Worm (Caenorhabditis elegans) whole organism, young adult: ENCODE data around the gene mog-1.

Experiments used
- B0019.2 ChIP-seq: fragments of 200-800 bp; sonication (Bioruptor generic); conservative IDR thresholded peaks from 2 replicates; pipeline ENCODE4 v1.3.6; 2022; ENCODE audit warnings: missing genetic modification reagents, missing genetic modification characterization, missing compliant biosample characterization
- B0261.1 ChIP-seq: sonication (generic microtip); optimal IDR thresholded peaks from 2 replicates; lab custom pipeline; 2016; ENCODE audit warnings: mild to moderate bottlenecking, missing genetic modification characterization, moderate library complexity, missing compliant biosample characterization
- F22D6.2 ChIP-seq: sonication (generic microtip); optimal IDR thresholded peaks from 2 replicates; lab custom pipeline; 2016; ENCODE audit warnings: mild to moderate bottlenecking, missing genetic modification characterization, missing compliant biosample characterization
- F57C9.4 ChIP-seq: sonication (generic microtip); optimal IDR thresholded peaks from 2 replicates; lab custom pipeline; 2017; ENCODE audit warnings: mild to moderate bottlenecking, missing genetic modification characterization, missing compliant biosample characterization
- Y53G8AR.9 ChIP-seq: fragments of 200-800 bp; sonication (Bioruptor generic); conservative IDR thresholded peaks from 2 replicates; pipeline ENCODE4 v1.3.6; 2022; ENCODE audit warnings: missing genetic modification reagents, missing genetic modification characterization, missing compliant biosample characterization
- Y79H2A.3 ChIP-seq: fragments of 200-800 bp; sonication (Bioruptor generic); conservative IDR thresholded peaks from 2 replicates; pipeline ENCODE4 v1.3.6; 2022; ENCODE audit warnings: missing genetic modification reagents, missing genetic modification characterization, missing compliant biosample characterization
- atf-7 ChIP-seq: sonication (generic microtip); optimal IDR thresholded peaks from 2 replicates; lab custom pipeline; 2017; ENCODE audit warnings: mild to moderate bottlenecking, missing genetic modification characterization, missing compliant biosample characterization
- attf-6 ChIP-seq: fragments of 200-800 bp; sonication (Bioruptor generic); IDR thresholded peaks from 2 replicates; pipeline ENCODE4 v1.3.6; 2022; ENCODE audit warnings: missing genetic modification reagents, missing genetic modification characterization, missing compliant biosample characterization
- cebp-1 ChIP-seq, 2 experiments: fragments of 200-800 bp in 1 of 2; sonication (Bioruptor generic) in 1 of 2; sonication (generic microtip) in 1 of 2; IDR thresholded peaks in 1 of 2; optimal IDR thresholded peaks in 1 of 2; 2 replicates each; pipeline versions ENCODE4 v1.3.6 to Lab custom; 2017 to 2022; ENCODE audit warnings: missing compliant biosample characterization in 2 of 2, missing genetic modification characterization in 2 of 2, mild to moderate bottlenecking in 1 of 2, missing genetic modification reagents in 1 of 2, moderate library complexity in 1 of 2
- ceh-27 ChIP-seq: fragments of 200-800 bp; sonication (Bioruptor generic); optimal IDR thresholded peaks from 2 replicates; lab custom pipeline; 2018; ENCODE audit warnings: mild to moderate bottlenecking, missing genetic modification characterization, moderate library complexity, missing compliant biosample characterization
- chd-7 ChIP-seq: sonication (generic microtip); optimal IDR thresholded peaks from 2 replicates; lab custom pipeline; 2016; ENCODE audit warnings: mild to moderate bottlenecking, missing genetic modification characterization, moderate library complexity, missing compliant biosample characterization
- efl-1 ChIP-seq: fragments of 150-350 bp; optimal IDR thresholded peaks from 2 replicates; lab custom pipeline; 2014; ENCODE audit warnings: missing biosample characterization, missing genetic modification reagents, missing genetic modification characterization
- egl-18 ChIP-seq: fragments of 200-800 bp; sonication (Bioruptor generic); IDR thresholded peaks from 2 replicates; pipeline ENCODE4 v1.3.6; 2022; ENCODE audit warnings: missing genetic modification reagents, missing genetic modification characterization, missing compliant biosample characterization
- gei-17 ChIP-seq: fragments of 200-800 bp; sonication (Bioruptor generic); optimal IDR thresholded peaks from 2 replicates; lab custom pipeline; 2018; ENCODE audit warnings: mild to moderate bottlenecking, missing genetic modification characterization, missing compliant biosample characterization
- hmg-20 ChIP-seq: fragments of 200-800 bp; sonication (Bioruptor generic); IDR thresholded peaks from 2 replicates; pipeline ENCODE4 v1.3.6; 2022; ENCODE audit warnings: missing genetic modification reagents, missing genetic modification characterization, missing compliant biosample characterization
- hrde-1 ChIP-seq: sonication (generic microtip); optimal IDR thresholded peaks from 2 replicates; lab custom pipeline; 2016; ENCODE audit warnings: missing genetic modification characterization, mild to moderate bottlenecking, missing compliant biosample characterization, moderate library complexity, missing genotype, missing genetic modification reagents, borderline replicate concordance
- lag-1 ChIP-seq: fragments of 200-800 bp; sonication (Bioruptor generic); IDR thresholded peaks from 2 replicates; pipeline ENCODE4 v1.3.6; 2022; ENCODE audit warnings: missing genetic modification reagents, missing genetic modification characterization, missing compliant biosample characterization
- let-607 ChIP-seq, 2 experiments: fragments of 200-800 bp in 1 of 2; sonication (Bioruptor generic) in 1 of 2; sonication (generic microtip) in 1 of 2; optimal IDR thresholded peaks; 2 replicates each; lab custom pipeline; 2016 to 2018; ENCODE audit warnings: mild to moderate bottlenecking in 2 of 2, missing compliant biosample characterization in 2 of 2, missing genetic modification characterization in 2 of 2, moderate library complexity in 2 of 2, missing genotype in 1 of 2
- lin-40 ChIP-seq: sonication (generic microtip); optimal IDR thresholded peaks from 2 replicates; lab custom pipeline; 2016; ENCODE audit warnings: missing genetic modification characterization, mild to moderate bottlenecking, missing compliant biosample characterization, missing genotype, missing genetic modification reagents
- madf-6 ChIP-seq: fragments of 200-800 bp; sonication (Bioruptor generic); IDR thresholded peaks from 2 replicates; pipeline ENCODE4 v1.3.6; 2022; ENCODE audit warnings: missing genetic modification reagents, missing genetic modification characterization, missing compliant biosample characterization
- mel-28 ChIP-seq: sonication (generic microtip); optimal IDR thresholded peaks from 2 replicates; lab custom pipeline; 2016; ENCODE audit warnings: borderline replicate concordance, mild to moderate bottlenecking, missing genetic modification characterization, missing compliant biosample characterization
- nfya-1 ChIP-seq: sonication (generic microtip); optimal IDR thresholded peaks from 2 replicates; lab custom pipeline; 2017; ENCODE audit warnings: antibody characterized with exemption, missing compliant biosample characterization, missing genetic modification characterization, borderline replicate concordance; ENCODE audit not compliant: insufficient read depth
- nfyb-1 ChIP-seq: fragments of 200-800 bp; sonication (Bioruptor generic); IDR thresholded peaks from 2 replicates; pipeline ENCODE4 v1.3.6; 2022; ENCODE audit warnings: missing genetic modification reagents, missing genetic modification characterization, missing compliant biosample characterization
- nhr-120 ChIP-seq: fragments of 200-800 bp; sonication (Bioruptor generic); IDR thresholded peaks from 2 replicates; pipeline ENCODE4 v1.3.6; 2022; ENCODE audit warnings: missing genetic modification characterization, missing compliant biosample characterization
- nhr-179 ChIP-seq: sonication (generic microtip); optimal IDR thresholded peaks from 2 replicates; lab custom pipeline; 2016; ENCODE audit warnings: mild to moderate bottlenecking, missing genetic modification characterization, missing compliant biosample characterization
- nhr-90 ChIP-seq: sonication (generic microtip); optimal IDR thresholded peaks from 2 replicates; lab custom pipeline; 2016; ENCODE audit warnings: missing genotype, mild to moderate bottlenecking, missing genetic modification characterization, missing compliant biosample characterization
- pha-4 ChIP-seq: fragments of 150-350 bp; sonication (generic microtip); optimal IDR thresholded peaks from 2 replicates; lab custom pipeline; 2014; ENCODE audit warnings: missing biosample characterization, missing genetic modification reagents, missing genetic modification characterization
- rpc-1 ChIP-seq, 2 experiments: fragments of 150-350 bp in 1 of 2; sonication (generic microtip) in 1 of 2; optimal IDR thresholded peaks; 2 replicates each; lab custom pipeline; 2014 to 2018; ENCODE audit warnings: missing biosample characterization in 1 of 2, missing genetic modification characterization in 1 of 2, missing genetic modification reagents in 1 of 2, missing genotype in 1 of 2
- sptf-2 ChIP-seq: fragments of 200-800 bp; sonication (Bioruptor generic); optimal IDR thresholded peaks from 2 replicates; lab custom pipeline; 2018; ENCODE audit warnings: mild to moderate bottlenecking, missing genetic modification characterization, missing compliant biosample characterization
- tlf-1 ChIP-seq: fragments of 200-800 bp; sonication (Bioruptor generic); optimal IDR thresholded peaks from 2 replicates; lab custom pipeline; 2018; ENCODE audit warnings: mild to moderate bottlenecking, missing genetic modification characterization, missing compliant biosample characterization
- unc-62 ChIP-seq: fragments of 150-350 bp; optimal IDR thresholded peaks from 2 replicates; lab custom pipeline; 2014; ENCODE audit warnings: missing biosample characterization, missing genetic modification reagents, missing genetic modification characterization
- zfh-2 ChIP-seq: fragments of 200-800 bp; sonication (Bioruptor generic); conservative IDR thresholded peaks from 2 replicates; pipeline ENCODE4 v1.3.6; 2022; ENCODE audit warnings: missing genetic modification reagents, missing genetic modification characterization, missing compliant biosample characterization
- zim-3 ChIP-seq: sonication (generic microtip); optimal IDR thresholded peaks from 2 replicates; lab custom pipeline; 2017; ENCODE audit warnings: mild to moderate bottlenecking, missing genetic modification characterization, moderate library complexity, missing compliant biosample characterization

mog-1 gene

ce11 chrIII:9969371-9969770 lies 13.4 kb upstream of the mog-1 start:
- no peak for TF ChIP-seq B0261.1 (tag; lab: Kevin White, UChicago)
- no peak for TF ChIP-seq B0019.2 (GFP tag; lab: Robert Waterston, UW)
- TF ChIP-seq ceh-27 (GFP tag; lab: Kevin White, UChicago): no peak
- no peak for TF ChIP-seq efl-1 (GFP tag; lab: Kevin White, UChicago)
- no peak for TF ChIP-seq nhr-120 (GFP tag; lab: Robert Waterston, UW)
- no peak for TF ChIP-seq egl-18 (GFP tag; lab: Robert Waterston, UW)
- TF ChIP-seq lin-40 (tag; lab: Kevin White, UChicago): no peak
- TF ChIP-seq zfh-2: no peak

- TF ChIP-seq madf-6 (no peak), unc-62 (GFP tag; lab: Kevin White, UChicago) (peak; percentile 72), Y79H2A.3 (GFP tag; lab: Robert Waterston, UW) (no peak)
Observed at ce11 chrIII:9965444-9965843, 9.4 kb upstream of the mog-1 start.

- no peak for TF ChIP-seq sptf-2 (GFP tag; lab: Kevin White, UChicago)
- TF ChIP-seq nhr-179: no peak
- no peak for TF ChIP-seq F57C9.4 (tag; lab: Kevin White, UChicago)
- TF ChIP-seq nfya-1: no peak
- TF ChIP-seq gei-17: no peak
- TF ChIP-seq zim-3 (tag; lab: Kevin White, UChicago): no peak
- TF ChIP-seq attf-6 (GFP tag; lab: Robert Waterston, UW): no peak
- TF ChIP-seq chd-7 (tag; lab: Kevin White, UChicago): no peak
- no peak for TF ChIP-seq rpc-1 (optimal IDR thresholded peaks at IDR 0.05; lab: Kevin White, UChicago)
- no peak for TF ChIP-seq rpc-1 (tag; optimal IDR thresholded peaks at IDR 0.05; lab: Kevin White, UChicago)
- no peak for TF ChIP-seq nhr-90 (tag; lab: Kevin White, UChicago)
- TF ChIP-seq cebp-1 (GFP tag; IDR thresholded peaks at IDR 0.05; lab: Robert Waterston, UW): no peak
- no peak for TF ChIP-seq cebp-1 (tag; optimal IDR thresholded peaks at IDR 0.05; lab: Kevin White, UChicago)
- TF ChIP-seq B0019.2 (GFP tag; lab: Robert Waterston, UW): no peak
- TF ChIP-seq let-607 (tag; optimal IDR thresholded peaks at IDR 0.05; lab: Kevin White, UChicago): no peak
- no peak for TF ChIP-seq F22D6.2 (tag; lab: Kevin White, UChicago)
- TF ChIP-seq egl-18 (GFP tag; lab: Robert Waterston, UW): no peak
- TF ChIP-seq tlf-1: no peak
- TF ChIP-seq hrde-1 (tag; lab: Kevin White, UChicago): no peak
- TF ChIP-seq hmg-20 (GFP tag; lab: Robert Waterston, UW): no peak
Observed at ce11 chrIII:9964416-9964815, 8.4 kb upstream of the mog-1 start.

- TF ChIP-seq ceh-27 (GFP tag; lab: Kevin White, UChicago): no peak
- TF ChIP-seq hrde-1 (tag; lab: Kevin White, UChicago): no peak
- TF ChIP-seq F57C9.4 (tag; lab: Kevin White, UChicago): no peak
- TF ChIP-seq F22D6.2 (tag; lab: Kevin White, UChicago): no peak
- TF ChIP-seq zim-3 (tag; lab: Kevin White, UChicago): no peak
- TF ChIP-seq Y53G8AR.9 (GFP tag; lab: Robert Waterston, UW): no peak
- TF ChIP-seq nfyb-1 (GFP tag; lab: Robert Waterston, UW): 0 out of 2 replicates have a peak, but pooled peaks have one; percentile 14
- peak; percentile 73 for TF ChIP-seq atf-7 (tag; lab: Kevin White, UChicago)
- TF ChIP-seq lag-1 (GFP tag; lab: Robert Waterston, UW): no peak
- no peak for TF ChIP-seq mel-28 (tag; lab: Kevin White, UChicago)
- TF ChIP-seq pha-4 (tag; lab: Kevin White, UChicago): no peak
Observed at ce11 chrIII:9963447-9963846, 7.4 kb upstream of the mog-1 start.
